Fruit fly (Drosophila melanogaster): ENCODE results near the gene GAA1.

The GAA1 gene

DNA sequence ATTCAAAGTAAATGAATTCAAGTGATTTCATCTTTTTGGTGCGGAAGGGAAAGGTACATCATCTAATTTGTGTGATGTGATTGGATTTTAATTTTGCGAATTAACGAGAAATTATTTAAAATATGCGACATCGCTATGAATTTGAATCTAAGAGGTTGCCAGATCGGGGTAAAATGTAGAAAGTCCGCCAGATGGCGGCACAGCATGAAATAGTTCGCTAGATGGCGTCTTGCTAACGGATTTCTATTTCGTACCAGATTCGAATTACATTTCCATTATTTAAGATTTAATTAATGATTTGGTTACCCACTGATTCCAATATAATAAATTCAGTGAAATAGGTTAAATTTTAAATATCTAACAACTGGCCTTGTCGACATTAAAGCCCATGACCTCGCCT is 10.2 kb upstream of the GAA1 start (continued):
- TF ChIP-seq CG6683 (GFP tag; optimal IDR thresholded peaks at IDR 0.05) (no peak), cad (GFP tag; optimal IDR thresholded peaks at IDR 0.05) (no peak), dati (GFP tag; IDR thresholded peaks at IDR 0.05) (no peak), CG12299 (tag; optimal IDR thresholded peaks at IDR 0.05) (no peak), CG1647 (GFP tag; optimal IDR thresholded peaks at IDR 0.05) (no peak), Hr3 (GFP tag; optimal IDR thresholded peaks at IDR 0.05) (peak; percentile 15), knrl (GFP tag; IDR thresholded peaks at IDR 0.05; ENCODE audit: partially characterized antibody) (no peak; the same call in 2 of the 3 replicates), run (tag; optimal IDR thresholded peaks at IDR 0.05) (no peak), Chrac-16 (GFP tag; optimal IDR thresholded peaks at IDR 0.05) (peak; percentile 60), Neu2 (GFP tag; optimal IDR thresholded peaks at IDR 0.05; ENCODE audit: borderline replicate concordance) (no peak), CG11695 (GFP tag; IDR thresholded peaks at IDR 0.05) (no peak), onecut (GFP tag; IDR thresholded peaks at IDR 0.05) (peak; percentile 30; the same call in 1 of the 2 replicates), hb (GFP tag; IDR thresholded peaks at IDR 0.05; ENCODE audit: partially characterized antibody) (no peak), CG1233 (GFP tag; optimal IDR thresholded peaks at IDR 0.05) (no peak), CG30403 (GFP tag; optimal IDR thresholded peaks at IDR 0.05) (peak; percentile 41), Fer1 (GFP tag; optimal IDR thresholded peaks at IDR 0.05) (peak; percentile 5), slou (GFP tag; optimal IDR thresholded peaks at IDR 0.05) (peak; percentile 19), Fer2 (tag; optimal IDR thresholded peaks at IDR 0.05) (no peak), pb (GFP tag; optimal IDR thresholded peaks at IDR 0.05) (peak; percentile 13), CG13287 (GFP tag; IDR thresholded peaks at IDR 0.05; ENCODE audit: partially characterized antibody) (peak; percentile 20; the same call in 1 of the 2 replicates), pzg (GFP tag; optimal IDR thresholded peaks at IDR 0.05) (peak; percentile 53), CG16815 (GFP tag; optimal IDR thresholded peaks at IDR 0.05) (no peak), mam (GFP tag; optimal IDR thresholded peaks at IDR 0.05) (peak; percentile 46), ato (GFP tag; IDR thresholded peaks at IDR 0.05; ENCODE audit: partially characterized antibody) (no peak), CG7271 (tag; optimal IDR thresholded peaks at IDR 0.05) (no peak), CG2120 (GFP tag; optimal IDR thresholded peaks at IDR 0.05) (peak; percentile 50), mirr (GFP tag; optimal IDR thresholded peaks at IDR 0.05) (no peak), vvl (GFP tag; IDR thresholded peaks at IDR 0.05) (peak; percentile 82), CoRest (tag; optimal IDR thresholded peaks at IDR 0.05) (peak; percentile 59), hbn (GFP tag; IDR thresholded peaks at IDR 0.05; ENCODE audit: partially characterized antibody) (no peak), tap (tag; optimal IDR thresholded peaks at IDR 0.05) (no peak), sima (GFP tag; optimal IDR thresholded peaks at IDR 0.05) (no peak), Bdp1 (GFP tag; optimal IDR thresholded peaks at IDR 0.05) (no peak), sens (GFP tag) (peak; percentile 84), lilli (GFP tag; optimal IDR thresholded peaks at IDR 0.05) (peak; percentile 40), pnt (GFP tag; optimal IDR thresholded peaks at IDR 0.05) (peak; percentile 45), bab2 (GFP tag; optimal IDR thresholded peaks at IDR 0.05) (peak; percentile 53), CG31365 (tag; optimal IDR thresholded peaks at IDR 0.05) (no peak), CG17912 (GFP tag; optimal IDR thresholded peaks at IDR 0.05) (peak; percentile 70), CG4820 (GFP tag; optimal IDR thresholded peaks at IDR 0.05) (peak; percentile 19), CG11247 (GFP tag; IDR thresholded peaks at IDR 0.05) (peak; percentile 31; the same call in 1 of the 2 replicates), CG2889 (GFP tag; IDR thresholded peaks at IDR 0.05) (no peak), Optix (GFP tag; IDR thresholded peaks at IDR 0.05) (no peak), Oli (tag; optimal IDR thresholded peaks at IDR 0.05) (no peak), HmgZ (tag; optimal IDR thresholded peaks at IDR 0.05) (peak; percentile 62), gem (tag; optimal IDR thresholded peaks at IDR 0.05) (peak; percentile 30), zen (tag; optimal IDR thresholded peaks at IDR 0.05) (peak; percentile 65), trem (tag; optimal IDR thresholded peaks at IDR 0.05) (peak; percentile 66), esg (GFP tag; conservative IDR thresholded peaks at IDR 0.05) (no peak), CG10147 (GFP tag; optimal IDR thresholded peaks at IDR 0.05) (no peak), CG17829 (tag; optimal IDR thresholded peaks at IDR 0.05) (peak; percentile 60)

Measured in whole organism, embryonic.